Fruit fly (Drosophila melanogaster) whole organism, embryonic: ENCODE measurements around the gene SPH93.

Source experiments
- Antp ChIP-seq: fragments of 200-800 bp; sonication (Bioruptor generic); optimal IDR thresholded peaks from 3 replicates; lab custom pipeline; 2016; ENCODE audit warnings: missing biosample characterization, missing genetic modification characterization
- Atf6 ChIP-seq: fragments of 200-800 bp; sonication (Bioruptor generic); IDR thresholded peaks from 2 replicates; pipeline ENCODE4 v1.3.6; 2022; ENCODE audit warnings: missing biosample characterization, missing genetic modification characterization
- Bteb2 ChIP-seq: fragments of 200-800 bp; sonication (Bioruptor generic); optimal IDR thresholded peaks from 2 replicates; lab custom pipeline; 2016; ENCODE audit warnings: missing biosample characterization, missing genetic modification characterization
- C15 ChIP-seq: fragments of 200-800 bp; sonication (Bioruptor generic); IDR thresholded peaks from 3 replicates; pipeline ENCODE4 v1.3.6; 2022; ENCODE audit warnings: missing biosample characterization, missing genetic modification characterization
- CG11247 ChIP-seq: fragments of 200-800 bp; sonication (Bioruptor generic); IDR thresholded peaks from 2 replicates; pipeline ENCODE4 v1.3.6; 2022; ENCODE audit warnings: missing biosample characterization, missing genetic modification characterization
- CG14710 ChIP-seq: fragments of 200-800 bp; sonication (Bioruptor generic); optimal IDR thresholded peaks from 3 replicates; lab custom pipeline; 2019; ENCODE audit warnings: missing biosample characterization, mild to moderate bottlenecking, missing genetic modification characterization, moderate library complexity
- CG17186 ChIP-seq: fragments of 200-800 bp; sonication (Bioruptor generic); optimal IDR thresholded peaks from 3 replicates; lab custom pipeline; 2017; ENCODE audit warnings: missing biosample characterization, missing genetic modification reagents, missing genetic modification characterization
- CG1832 ChIP-seq: fragments of 200-800 bp; sonication (Bioruptor generic); optimal IDR thresholded peaks from 2 replicates; lab custom pipeline; 2017; ENCODE audit warnings: missing biosample characterization, mild to moderate bottlenecking, missing genetic modification characterization, inconsistent platforms
- CG18476 ChIP-seq: fragments of 200-800 bp; sonication (Bioruptor generic); optimal IDR thresholded peaks from 2 replicates; lab custom pipeline; 2016; ENCODE audit warnings: missing biosample characterization, mild to moderate bottlenecking, missing genetic modification characterization
- CG34376 ChIP-seq: fragments of 200-800 bp; sonication (Bioruptor generic); optimal IDR thresholded peaks from 2 replicates; lab custom pipeline; 2018; ENCODE audit warnings: missing biosample characterization, mild to moderate bottlenecking, missing genetic modification characterization
- CG34422 ChIP-seq: fragments of 200-800 bp; sonication (Bioruptor generic); IDR thresholded peaks from 3 replicates; pipeline ENCODE4 v1.3.6; 2022; ENCODE audit warnings: missing biosample characterization, missing genetic modification characterization
- CG4404 ChIP-seq: fragments of 200-800 bp; sonication (Bioruptor generic); IDR thresholded peaks from 2 replicates; pipeline ENCODE4 v1.3.6; 2022; ENCODE audit warnings: missing biosample characterization, missing genetic modification characterization
- CG5953 ChIP-seq: fragments of 200-800 bp; sonication (Bioruptor generic); IDR thresholded peaks from 2 replicates; pipeline ENCODE4 v1.3.6; 2022; ENCODE audit warnings: missing biosample characterization, missing genetic modification characterization
- CG6254 ChIP-seq: fragments of 200-800 bp; sonication (Bioruptor generic); optimal IDR thresholded peaks from 3 replicates; lab custom pipeline; 2017; ENCODE audit warnings: mild to moderate bottlenecking, missing biosample characterization, missing genetic modification reagents, missing genetic modification characterization
- CG6791 ChIP-seq: fragments of 200-800 bp; sonication (Bioruptor generic); IDR thresholded peaks from 3 replicates; pipeline ENCODE4 v1.3.6; 2022; ENCODE audit warnings: missing biosample characterization, missing genetic modification characterization; ENCODE audit not compliant: partially characterized antibody
- CG7372 ChIP-seq: fragments of 200-800 bp; sonication (Bioruptor generic); IDR thresholded peaks from 2 replicates; pipeline ENCODE4 v1.3.6; 2022; ENCODE audit warnings: missing biosample characterization, missing genetic modification characterization
- CG8359 ChIP-seq: fragments of 200-800 bp; sonication (Bioruptor generic); optimal IDR thresholded peaks from 2 replicates; lab custom pipeline; 2017; ENCODE audit warnings: missing biosample characterization, mild to moderate bottlenecking, missing genetic modification characterization, borderline replicate concordance
- CG8388 ChIP-seq: fragments of 200-800 bp; sonication (Bioruptor generic); optimal IDR thresholded peaks from 2 replicates; lab custom pipeline; 2019; ENCODE audit warnings: missing biosample characterization, mild to moderate bottlenecking, missing genetic modification characterization, moderate library complexity
- CkIIα-i1 ChIP-seq: fragments of 200-800 bp; sonication (Bioruptor generic); IDR thresholded peaks from 2 replicates; pipeline ENCODE4 v1.3.6; 2022; ENCODE audit warnings: missing biosample characterization, missing genetic modification characterization
- ERR ChIP-seq: fragments of 200-800 bp; sonication (Bioruptor generic); optimal IDR thresholded peaks from 2 replicates; lab custom pipeline; 2016; ENCODE audit warnings: missing biosample characterization, missing genetic modification characterization
- Gug ChIP-seq: fragments of 200-800 bp; sonication (Bioruptor generic); IDR thresholded peaks from 4 replicates; pipeline ENCODE4 v1.3.6; 2022; ENCODE audit warnings: missing biosample characterization, missing genetic modification characterization
- HmgZ ChIP-seq: fragments of 200-800 bp; sonication (Bioruptor generic); optimal IDR thresholded peaks from 2 replicates; lab custom pipeline; 2018; ENCODE audit warnings: missing biosample characterization, mild to moderate bottlenecking, missing genetic modification characterization
- Hr3 ChIP-seq: fragments of 200-800 bp; sonication (Bioruptor generic); optimal IDR thresholded peaks from 3 replicates; lab custom pipeline; 2016; ENCODE audit warnings: missing biosample characterization, missing genetic modification characterization
- Lpt ChIP-seq: fragments of >200 bp; optimal IDR thresholded peaks from 2 replicates; lab custom pipeline; 2018; ENCODE audit warnings: missing biosample characterization, missing genetic modification characterization
- MTF-1 ChIP-seq: fragments of 200-800 bp; sonication (Bioruptor generic); optimal IDR thresholded peaks from 2 replicates; lab custom pipeline; 2018; ENCODE audit warnings: missing biosample characterization, mild to moderate bottlenecking, missing genetic modification characterization, borderline replicate concordance
- Meics ChIP-seq: fragments of 200-800 bp; sonication (Bioruptor generic); optimal IDR thresholded peaks from 2 replicates; lab custom pipeline; 2017; ENCODE audit warnings: missing biosample characterization, mild to moderate bottlenecking, missing genetic modification characterization
- Sin3A ChIP-seq: fragments of >200 bp; optimal IDR thresholded peaks from 2 replicates; lab custom pipeline; 2018
- Sry-δ ChIP-seq: fragments of 200-800 bp; sonication (Bioruptor generic); optimal IDR thresholded peaks from 2 replicates; lab custom pipeline; 2016; ENCODE audit warnings: missing biosample characterization, missing genetic modification characterization
- Ssrp ChIP-seq: fragments of 200-800 bp; sonication (Bioruptor generic); optimal IDR thresholded peaks from 2 replicates; lab custom pipeline; 2018; ENCODE audit warnings: missing biosample characterization, mild to moderate bottlenecking, missing genetic modification characterization, moderate library complexity
- Stat92E ChIP-seq, 3 experiments: fragments of >200 bp in 2 of 3; fragments of 200-800 bp in 1 of 3; sonication (Bioruptor generic) in 1 of 3; optimal IDR thresholded peaks; 2 replicates each; lab custom pipeline; 2017 to 2019; ENCODE audit warnings: missing biosample characterization in 3 of 3, missing genetic modification characterization in 3 of 3, mild to moderate bottlenecking in 1 of 3, moderate library complexity in 1 of 3
- ap ChIP-seq: fragments of 200-800 bp; sonication (Bioruptor generic); IDR thresholded peaks from 2 replicates; pipeline ENCODE4 v1.3.6; 2022; ENCODE audit warnings: missing biosample characterization, missing genetic modification characterization
- az2 ChIP-seq: fragments of 200-800 bp; sonication (Bioruptor generic); optimal IDR thresholded peaks from 3 replicates; lab custom pipeline; 2016; ENCODE audit warnings: missing biosample characterization, missing genetic modification characterization
- en ChIP-seq: fragments of 200-800 bp; sonication (Bioruptor generic); optimal IDR thresholded peaks from 2 replicates; lab custom pipeline; 2016; ENCODE audit warnings: missing biosample characterization, missing genetic modification characterization
- ham ChIP-seq: fragments of 200-800 bp; sonication (Bioruptor generic); IDR thresholded peaks from 2 replicates; pipeline ENCODE4 v1.3.6; 2022; ENCODE audit warnings: missing biosample characterization, missing genetic modification characterization
- hbn ChIP-seq: fragments of 200-800 bp; sonication (Bioruptor generic); IDR thresholded peaks from 2 replicates; pipeline ENCODE4 v1.3.6; 2022; ENCODE audit warnings: missing biosample characterization, missing genetic modification characterization; ENCODE audit not compliant: partially characterized antibody
- hth ChIP-seq: fragments of >200 bp; optimal IDR thresholded peaks from 2 replicates; lab custom pipeline; 2017; ENCODE audit warnings: inconsistent platforms
- jumu ChIP-seq: fragments of 200-800 bp; sonication (Bioruptor generic); optimal IDR thresholded peaks from 3 replicates; lab custom pipeline; 2016; ENCODE audit warnings: missing biosample characterization, missing genetic modification characterization
- kah ChIP-seq: fragments of 200-800 bp; sonication (Bioruptor generic); optimal IDR thresholded peaks from 2 replicates; lab custom pipeline; 2018; ENCODE audit warnings: missing biosample characterization, mild to moderate bottlenecking, missing genetic modification characterization
- lab ChIP-seq: fragments of 200-800 bp; sonication (Bioruptor generic); optimal IDR thresholded peaks from 3 replicates; lab custom pipeline; 2017; ENCODE audit warnings: missing biosample characterization, missing genetic modification characterization, mild to moderate bottlenecking, moderate library complexity, missing genetic modification reagents
- lola ChIP-seq, 3 experiments: fragments of >200 bp in 2 of 3; fragments of 200-800 bp in 1 of 3; sonication (Bioruptor generic) in 1 of 3; optimal IDR thresholded peaks; 2 replicates each; lab custom pipeline; 2017 to 2019; ENCODE audit warnings: missing biosample characterization in 3 of 3, missing genetic modification characterization in 3 of 3, mild to moderate bottlenecking in 1 of 3, moderate library complexity in 1 of 3
- nerfin-2 ChIP-seq: fragments of 200-800 bp; sonication (Bioruptor generic); IDR thresholded peaks from 2 replicates; pipeline ENCODE4 v1.3.6; 2022; ENCODE audit warnings: missing biosample characterization, missing genetic modification characterization; ENCODE audit not compliant: partially characterized antibody
- oc ChIP-seq: fragments of 200-800 bp; sonication (Bioruptor generic); optimal IDR thresholded peaks from 2 replicates; lab custom pipeline; 2018; ENCODE audit warnings: missing biosample characterization, mild to moderate bottlenecking, missing genetic modification characterization, moderate library complexity
- peb ChIP-seq: fragments of 200-800 bp; sonication (Bioruptor generic); IDR thresholded peaks from 2 replicates; pipeline ENCODE4 v1.3.6; 2022; ENCODE audit warnings: missing biosample characterization, missing genetic modification characterization
- pho ChIP-seq: fragments of 200-800 bp; sonication (Bioruptor generic); optimal IDR thresholded peaks from 2 replicates; lab custom pipeline; 2016; ENCODE audit warnings: missing biosample characterization, missing genetic modification characterization
- pita ChIP-seq: fragments of 200-800 bp; sonication (Bioruptor generic); optimal IDR thresholded peaks from 2 replicates; lab custom pipeline; 2017; ENCODE audit warnings: missing biosample characterization, mild to moderate bottlenecking, missing genetic modification characterization
- sens ChIP-seq: fragments of 200-800 bp; sonication (Bioruptor generic); peaks from one replicate; lab custom pipeline; 2016; ENCODE audit warnings: missing biosample characterization, missing genetic modification characterization
- sisA ChIP-seq: fragments of 200-800 bp; sonication (Bioruptor generic); IDR thresholded peaks from 2 replicates; pipeline ENCODE4 v1.3.6; 2022; ENCODE audit warnings: missing biosample characterization, missing genetic modification characterization
- zen ChIP-seq: fragments of 200-800 bp; sonication (Bioruptor generic); optimal IDR thresholded peaks from 3 replicates; lab custom pipeline; 2018; ENCODE audit warnings: missing biosample characterization, mild to moderate bottlenecking, missing genetic modification characterization, moderate library complexity
- zfh2 ChIP-seq: fragments of 200-800 bp; sonication (Bioruptor generic); optimal IDR thresholded peaks from 2 replicates; lab custom pipeline; 2016; ENCODE audit warnings: missing biosample characterization, missing genetic modification characterization

The SPH93 gene

dm6 chr2L:17429788-17430587, 25.7 kb downstream of the SPH93 start (continued):
- TF ChIP-seq Atf6 (GFP tag; lab: Robert Waterston, UW) (peak; percentile 93), CG6791 (GFP tag; lab: Robert Waterston, UW) (no peak), Antp (GFP tag; lab: Kevin White, UChicago) (no peak), pita (no peak), hth (lab: Kevin White, UChicago) (no peak), Gug (GFP tag; lab: Robert Waterston, UW) (peak; percentile 66; the same call in 3 of the 4 replicates), Meics (peak; percentile 96), sisA (GFP tag; lab: Robert Waterston, UW) (peak; percentile 94), Ssrp (tag; lab: Kevin White, UChicago) (peak; percentile 69), Hr3 (GFP tag; lab: Kevin White, UChicago) (peak; percentile 96), CG8359 (peak; percentile 88), CG4404 (peak; percentile 77), hbn (GFP tag; lab: Robert Waterston, UW) (no peak), pho (GFP tag; lab: Kevin White, UChicago) (no peak), CkIIα-i1 (peak; percentile 75; the same call in 1 of the 2 replicates), az2 (peak; percentile 94), C15 (GFP tag; lab: Robert Waterston, UW) (peak; percentile 72; the same call in 1 of the 3 replicates), CG18476 (peak; percentile 31), CG5953 (GFP tag; lab: Robert Waterston, UW) (peak; percentile 83), Stat92E (GFP tag; optimal IDR thresholded peaks at IDR 0.05; lab: Kevin White, UChicago) (no peak), lola (GFP tag; optimal IDR thresholded peaks at IDR 0.05; lab: Kevin White, UChicago) (peak in 1 of 3 experiments; percentile 95), HmgZ (peak; percentile 88), jumu (GFP tag; lab: Kevin White, UChicago) (peak; percentile 45), CG7372 (GFP tag; lab: Robert Waterston, UW) (peak; percentile 93), nerfin-2 (no peak), ERR (GFP tag; lab: Kevin White, UChicago) (no peak), CG17186 (GFP tag; lab: Kevin White, UChicago) (peak; percentile 60), CG34376 (GFP tag; lab: Kevin White, UChicago) (peak; percentile 62), peb (GFP tag; lab: Robert Waterston, UW) (peak; percentile 92), CG11247 (peak; percentile 40; the same call in 1 of the 2 replicates), CG14710 (tag; lab: Kevin White, UChicago) (peak; percentile 97), ham (GFP tag; lab: Robert Waterston, UW) (no peak; the same call in 1 of the 2 replicates), oc (peak; percentile 53), CG1832 (GFP tag; lab: Kevin White, UChicago) (no peak), zen (tag; lab: Kevin White, UChicago) (peak; percentile 93), MTF-1 (GFP tag; lab: Kevin White, UChicago) (peak; percentile 78), en (GFP tag; lab: Kevin White, UChicago) (peak; percentile 36), Bteb2 (peak; percentile 69), ap (GFP tag; lab: Robert Waterston, UW) (peak; percentile 92), Lpt (no peak), kah (GFP tag; lab: Kevin White, UChicago) (peak; percentile 95), CG34422 (GFP tag; lab: Robert Waterston, UW) (peak; percentile 96), Sry-δ (GFP tag; lab: Kevin White, UChicago) (no peak), lab (GFP tag; lab: Kevin White, UChicago) (peak; percentile 95), CG6254 (GFP tag; lab: Kevin White, UChicago) (peak; percentile 89), sens (GFP tag; lab: Kevin White, UChicago) (peak; percentile 95), zfh2 (peak; percentile 31), CG8388 (GFP tag; lab: Kevin White, UChicago) (peak; percentile 49), Sin3A (lab: Kevin White, UChicago) (no peak)
